Worm (Caenorhabditis elegans) whole organism, young adult: ENCODE measurements around the gene gpx-6.

Experiments used
- ccch-3 ChIP-seq: fragments of 200-800 bp; sonication (Bioruptor generic); optimal IDR thresholded peaks from 2 replicates; lab custom pipeline; 2018; ENCODE audit warnings: mild to moderate bottlenecking, missing genetic modification characterization, missing compliant biosample characterization
- ceh-40 ChIP-seq: fragments of 200-800 bp; sonication (Bioruptor generic); IDR thresholded peaks from 2 replicates; pipeline ENCODE4 v1.3.6; 2022; ENCODE audit warnings: missing genetic modification characterization, missing compliant biosample characterization
- dox-1 ChIP-seq: fragments of 200-800 bp; sonication (Bioruptor generic); IDR thresholded peaks from 2 replicates; pipeline ENCODE4 v1.3.6; 2022; ENCODE audit warnings: missing genetic modification reagents, missing genetic modification characterization, missing compliant biosample characterization
- ekl-4 ChIP-seq: fragments of 200-800 bp; sonication (Bioruptor generic); IDR thresholded peaks from 2 replicates; pipeline ENCODE4 v1.3.6; 2022; ENCODE audit warnings: missing genetic modification reagents, missing genetic modification characterization, missing compliant biosample characterization
- hlh-12 ChIP-seq: sonication (generic microtip); optimal IDR thresholded peaks from 2 replicates; lab custom pipeline; 2016; ENCODE audit warnings: missing genetic modification characterization, missing compliant biosample characterization
- madf-3 ChIP-seq: fragments of 200-800 bp; sonication (Bioruptor generic); IDR thresholded peaks from 2 replicates; pipeline ENCODE4 v1.3.6; 2022; ENCODE audit warnings: missing genetic modification reagents, missing genetic modification characterization, missing compliant biosample characterization
- pha-4 ChIP-seq: fragments of 150-350 bp; sonication (generic microtip); optimal IDR thresholded peaks from 2 replicates; lab custom pipeline; 2014; ENCODE audit warnings: missing biosample characterization, missing genetic modification reagents, missing genetic modification characterization
- snpc-1.1 ChIP-seq: sonication (generic microtip); optimal IDR thresholded peaks from 2 replicates; lab custom pipeline; 2017; ENCODE audit warnings: missing genetic modification characterization, mild to moderate bottlenecking, missing compliant biosample characterization, antibody characterized with exemption, moderate library complexity, missing genotype, missing genetic modification reagents; ENCODE audit not compliant: insufficient read depth
- snpc-1.3 ChIP-seq: sonication (generic microtip); optimal IDR thresholded peaks from 2 replicates; lab custom pipeline; 2017; ENCODE audit warnings: missing genetic modification characterization, mild to moderate bottlenecking, missing compliant biosample characterization, antibody characterized with exemption, moderate library complexity, missing genotype, missing genetic modification reagents; ENCODE audit not compliant: insufficient read depth
- snpc-4 ChIP-seq, 5 experiments: fragments of 150-350 bp in 1 of 5; sonication (generic microtip) in 4 of 5; optimal IDR thresholded peaks; 2 replicates each; lab custom pipeline; 2014 to 2018; ENCODE audit warnings: missing genetic modification characterization in 5 of 5, missing biosample characterization in 3 of 5, antibody characterized with exemption in 2 of 5, mild to moderate bottlenecking in 2 of 5, missing compliant biosample characterization in 2 of 5, missing genotype in 2 of 5, moderate library complexity in 2 of 5, missing genetic modification reagents in 1 of 5
- ztf-28 ChIP-seq: fragments of 200-800 bp; sonication (Bioruptor generic); IDR thresholded peaks from 2 replicates; pipeline ENCODE4 v1.3.6; 2022; ENCODE audit warnings: missing genetic modification reagents, missing genetic modification characterization, missing compliant biosample characterization

ce11 chrIV:8235114-8235686 lies 13.2 kb downstream of the gpx-6 start:
- no peak for TF ChIP-seq hlh-12 (tag; lab: Kevin White, UChicago)
- TF ChIP-seq snpc-4 (GFP tag; optimal IDR thresholded peaks at IDR 0.05; lab: Kevin White, UChicago) = no peak
- TF ChIP-seq snpc-4 (tag; optimal IDR thresholded peaks at IDR 0.05; lab: Kevin White, UChicago) = no peak
- no peak for TF ChIP-seq ztf-28 (GFP tag; lab: Robert Waterston, UW)
- no peak for TF ChIP-seq snpc-1.1 (tag; lab: Kevin White, UChicago)
- no peak for TF ChIP-seq ceh-40 (GFP tag; lab: Robert Waterston, UW)
- no peak for TF ChIP-seq ekl-4
- no peak for TF ChIP-seq pha-4
- TF ChIP-seq snpc-1.3 (tag; lab: Kevin White, UChicago) = no peak
- TF ChIP-seq dox-1 = no peak
- no peak for TF ChIP-seq madf-3
- TF ChIP-seq ccch-3 (GFP tag; lab: Kevin White, UChicago) = no peak
